Worm (Caenorhabditis elegans) whole organism, mixed stage, embryonic: ENCODE results near the gene mtrr-1.

Experiments
- M03D4.4 ChIP-seq: sonication (generic microtip); optimal IDR thresholded peaks from 2 replicates; lab custom pipeline; 2017; ENCODE audit warnings: mild to moderate bottlenecking, missing genetic modification characterization, missing compliant biosample characterization
- bed-3 ChIP-seq: fragments of 200-800 bp; sonication (Bioruptor generic); optimal IDR thresholded peaks from 3 replicates; lab custom pipeline; 2018; ENCODE audit warnings: mild to moderate bottlenecking, missing genetic modification characterization, moderate library complexity, missing compliant biosample characterization
- blmp-1 ChIP-seq: fragments of 150-350 bp; optimal IDR thresholded peaks from 2 replicates; lab custom pipeline; 2014; ENCODE audit warnings: missing biosample characterization, missing genetic modification characterization
- ceh-39 ChIP-seq: fragments of 150-350 bp; optimal IDR thresholded peaks from 2 replicates; lab custom pipeline; 2014; ENCODE audit warnings: missing biosample characterization, missing genetic modification characterization
- ceh-43 ChIP-seq: fragments of 200-800 bp; sonication (Bioruptor generic); optimal IDR thresholded peaks from 2 replicates; lab custom pipeline; 2018; ENCODE audit warnings: mild to moderate bottlenecking, missing genetic modification characterization, moderate library complexity, missing compliant biosample characterization
- ceh-83 ChIP-seq: fragments of 200-800 bp; sonication (Bioruptor generic); optimal IDR thresholded peaks from 2 replicates; lab custom pipeline; 2018; ENCODE audit warnings: mild to moderate bottlenecking, missing genetic modification characterization, missing compliant biosample characterization
- ces-1 ChIP-seq: fragments of 150-350 bp; optimal IDR thresholded peaks from 2 replicates; lab custom pipeline; 2014; ENCODE audit warnings: missing biosample characterization, missing genetic modification reagents, missing genetic modification characterization
- cnd-1 ChIP-seq: fragments of 200-800 bp; sonication (Bioruptor generic); optimal IDR thresholded peaks from 2 replicates; lab custom pipeline; 2018; ENCODE audit warnings: mild to moderate bottlenecking, missing genetic modification characterization, missing compliant biosample characterization
- drap-1 ChIP-seq: fragments of 200-800 bp; sonication (Bioruptor generic); optimal IDR thresholded peaks from 3 replicates; lab custom pipeline; 2018; ENCODE audit warnings: mild to moderate bottlenecking, missing genetic modification characterization, missing compliant biosample characterization
- elt-1 ChIP-seq: sonication (generic microtip); optimal IDR thresholded peaks from 2 replicates; lab custom pipeline; 2017; ENCODE audit warnings: missing genetic modification characterization, mild to moderate bottlenecking, missing compliant biosample characterization, antibody characterized with exemption, moderate library complexity, borderline replicate concordance; ENCODE audit not compliant: insufficient read depth
- elt-3 ChIP-seq: fragments of 150-350 bp; optimal IDR thresholded peaks from 2 replicates; lab custom pipeline; 2014; ENCODE audit warnings: missing biosample characterization, missing genetic modification characterization
- flh-1 ChIP-seq: fragments of 200-800 bp; sonication (Bioruptor generic); optimal IDR thresholded peaks from 2 replicates; lab custom pipeline; 2018; ENCODE audit warnings: mild to moderate bottlenecking, missing genetic modification characterization, moderate library complexity, missing compliant biosample characterization
- ham-2 ChIP-seq: fragments of 200-800 bp; sonication (Bioruptor generic); optimal IDR thresholded peaks from 2 replicates; lab custom pipeline; 2018; ENCODE audit warnings: mild to moderate bottlenecking, missing genetic modification characterization, missing compliant biosample characterization
- hlh-1 ChIP-seq: fragments of 150-350 bp; optimal IDR thresholded peaks from 2 replicates; lab custom pipeline; 2014; ENCODE audit warnings: missing biosample characterization, missing genetic modification reagents, missing genetic modification characterization
- lin-13 ChIP-seq: fragments of 150-350 bp; optimal IDR thresholded peaks from 2 replicates; lab custom pipeline; 2014; ENCODE audit warnings: missing biosample characterization, missing genetic modification characterization
- lin-32 ChIP-seq: fragments of 200-800 bp; sonication (Bioruptor generic); optimal IDR thresholded peaks from 2 replicates; lab custom pipeline; 2018; ENCODE audit warnings: mild to moderate bottlenecking, missing genetic modification characterization, missing compliant biosample characterization
- lsy-2 ChIP-seq: fragments of 150-350 bp; optimal IDR thresholded peaks from 2 replicates; lab custom pipeline; 2014; ENCODE audit warnings: missing biosample characterization, missing genetic modification characterization
- mab-5 ChIP-seq: fragments of 150-350 bp; optimal IDR thresholded peaks from 2 replicates; lab custom pipeline; 2014; ENCODE audit warnings: missing biosample characterization, missing genetic modification characterization
- mep-1 ChIP-seq: fragments of 150-350 bp; optimal IDR thresholded peaks from 2 replicates; lab custom pipeline; 2017; ENCODE audit warnings: missing biosample characterization, missing genetic modification reagents, missing genetic modification characterization, inconsistent platforms
- mls-2 ChIP-seq: sonication (generic microtip); optimal IDR thresholded peaks from 2 replicates; lab custom pipeline; 2016; ENCODE audit warnings: mild to moderate bottlenecking, missing genetic modification characterization, moderate library complexity, missing compliant biosample characterization
- nhr-12 ChIP-seq: fragments of 150-350 bp; optimal IDR thresholded peaks from 2 replicates; lab custom pipeline; 2014; ENCODE audit warnings: missing biosample characterization, missing genetic modification characterization
- nhr-2 ChIP-seq: fragments of 150-350 bp; optimal IDR thresholded peaks from 2 replicates; lab custom pipeline; 2014; ENCODE audit warnings: missing biosample characterization, missing genetic modification characterization
- nhr-237 ChIP-seq: fragments of 150-350 bp; optimal IDR thresholded peaks from 2 replicates; lab custom pipeline; 2014; ENCODE audit warnings: missing biosample characterization, missing genetic modification characterization
- nhr-28 ChIP-seq: fragments of 150-350 bp; optimal IDR thresholded peaks from 2 replicates; lab custom pipeline; 2014; ENCODE audit warnings: missing biosample characterization, missing genetic modification characterization
- nhr-76 ChIP-seq: sonication (generic microtip); optimal IDR thresholded peaks from 2 replicates; lab custom pipeline; 2017; ENCODE audit warnings: missing biosample characterization, missing genetic modification characterization
- pha-4 ChIP-seq: fragments of 150-350 bp; optimal IDR thresholded peaks from 2 replicates; lab custom pipeline; 2018; ENCODE audit warnings: missing biosample characterization, missing genetic modification reagents, missing genetic modification characterization
- sem-2 ChIP-seq: fragments of 200-800 bp; sonication (Bioruptor generic); optimal IDR thresholded peaks from 2 replicates; lab custom pipeline; 2018; ENCODE audit warnings: mild to moderate bottlenecking, missing genetic modification characterization, missing compliant biosample characterization
- snpc-4 ChIP-seq: fragments of 150-350 bp; optimal IDR thresholded peaks from 2 replicates; lab custom pipeline; 2014; ENCODE audit warnings: missing biosample characterization, missing genetic modification characterization
- sptf-1 ChIP-seq: sonication (generic microtip); optimal IDR thresholded peaks from 2 replicates; lab custom pipeline; 2017; ENCODE audit warnings: mild to moderate bottlenecking, missing genetic modification characterization, moderate library complexity, missing compliant biosample characterization
- tbx-8 ChIP-seq: fragments of 200-800 bp; sonication (Bioruptor generic); optimal IDR thresholded peaks from 2 replicates; lab custom pipeline; 2018; ENCODE audit warnings: mild to moderate bottlenecking, missing genetic modification characterization, moderate library complexity, missing compliant biosample characterization
- unc-120 ChIP-seq: sonication (generic microtip); optimal IDR thresholded peaks from 2 replicates; lab custom pipeline; 2017; ENCODE audit warnings: missing genetic modification characterization, missing compliant biosample characterization; ENCODE audit not compliant: poor library complexity, severe bottlenecking
- unc-39 ChIP-seq: fragments of 150-350 bp; optimal IDR thresholded peaks from 2 replicates; lab custom pipeline; 2014; ENCODE audit warnings: missing biosample characterization, missing genetic modification characterization
- unc-62 ChIP-seq: fragments of 150-350 bp; optimal IDR thresholded peaks from 2 replicates; lab custom pipeline; 2014; ENCODE audit warnings: missing biosample characterization, missing genetic modification reagents, missing genetic modification characterization
- zip-8 ChIP-seq: fragments of 150-350 bp; optimal IDR thresholded peaks from 2 replicates; lab custom pipeline; 2014; ENCODE audit warnings: missing biosample characterization, missing genetic modification characterization
- ztf-11 ChIP-seq: fragments of 150-350 bp; optimal IDR thresholded peaks from 2 replicates; lab custom pipeline; 2014; ENCODE audit warnings: missing biosample characterization, missing genetic modification characterization

Gene mtrr-1

ce11 chrII:9273984-9274383 is 11.8 kb upstream of the mtrr-1 start:
- no peak for TF ChIP-seq flh-1 (GFP tag; lab: Kevin White, UChicago)
- TF ChIP-seq elt-1, result no peak
- TF ChIP-seq ham-2 (GFP tag; lab: Kevin White, UChicago), result no peak
- no peak for TF ChIP-seq snpc-4 (tag; lab: Kevin White, UChicago)
- peak; percentile 32 for TF ChIP-seq mep-1
- peak; percentile 86 for TF ChIP-seq ces-1 (GFP tag; lab: Kevin White, UChicago)
- peak; percentile 58 for TF ChIP-seq pha-4 (tag; lab: Kevin White, UChicago)
- TF ChIP-seq ceh-83 (GFP tag; lab: Kevin White, UChicago), result no peak
- TF ChIP-seq nhr-2 (tag; lab: Kevin White, UChicago), result no peak
- TF ChIP-seq cnd-1 (tag; lab: Kevin White, UChicago), result peak; percentile 65
- no peak for TF ChIP-seq tbx-8
- TF ChIP-seq elt-3 (tag; lab: Kevin White, UChicago), result no peak
- TF ChIP-seq M03D4.4 (tag; lab: Kevin White, UChicago), result no peak
- TF ChIP-seq ztf-11 (tag; lab: Kevin White, UChicago), result no peak
- no peak for TF ChIP-seq mab-5
- TF ChIP-seq unc-39 (tag; lab: Kevin White, UChicago), result no peak
- TF ChIP-seq unc-62 (GFP tag; lab: Kevin White, UChicago), result peak; percentile 63
- no peak for TF ChIP-seq ceh-43
- peak; percentile 10 for TF ChIP-seq lin-32
- no peak for TF ChIP-seq zip-8
- TF ChIP-seq lsy-2 (tag; lab: Kevin White, UChicago), result peak; percentile 19
- TF ChIP-seq mls-2 (tag; lab: Kevin White, UChicago), result peak; percentile 20
- no peak for TF ChIP-seq bed-3 (GFP tag; lab: Kevin White, UChicago)
- no peak for TF ChIP-seq nhr-76
- no peak for TF ChIP-seq nhr-12
- no peak for TF ChIP-seq sptf-1 (tag; lab: Kevin White, UChicago)
- no peak for TF ChIP-seq nhr-237 (tag; lab: Kevin White, UChicago)
- no peak for TF ChIP-seq lin-13
- TF ChIP-seq blmp-1 (tag; lab: Kevin White, UChicago), result no peak
- TF ChIP-seq sem-2 (GFP tag; lab: Kevin White, UChicago), result no peak
- peak; percentile 80 for TF ChIP-seq hlh-1 (tag; lab: Kevin White, UChicago)
- TF ChIP-seq unc-120, result peak; percentile 79
- TF ChIP-seq nhr-28 (tag; lab: Kevin White, UChicago), result no peak
- no peak for TF ChIP-seq drap-1
- peak; percentile 28 for TF ChIP-seq ceh-39 (tag; lab: Kevin White, UChicago)

- TF ChIP-seq sptf-1 (tag; lab: Kevin White, UChicago) (no peak), ham-2 (GFP tag; lab: Kevin White, UChicago) (no peak)
Measured at ce11 chrII:9274734-9275133, 11.0 kb upstream of the mtrr-1 start.

ce11 chrII:9275173-9275572 is 10.6 kb upstream of the mtrr-1 start:
- TF ChIP-seq blmp-1 (tag; lab: Kevin White, UChicago), result no peak
- TF ChIP-seq mep-1, result no peak

DNA sequence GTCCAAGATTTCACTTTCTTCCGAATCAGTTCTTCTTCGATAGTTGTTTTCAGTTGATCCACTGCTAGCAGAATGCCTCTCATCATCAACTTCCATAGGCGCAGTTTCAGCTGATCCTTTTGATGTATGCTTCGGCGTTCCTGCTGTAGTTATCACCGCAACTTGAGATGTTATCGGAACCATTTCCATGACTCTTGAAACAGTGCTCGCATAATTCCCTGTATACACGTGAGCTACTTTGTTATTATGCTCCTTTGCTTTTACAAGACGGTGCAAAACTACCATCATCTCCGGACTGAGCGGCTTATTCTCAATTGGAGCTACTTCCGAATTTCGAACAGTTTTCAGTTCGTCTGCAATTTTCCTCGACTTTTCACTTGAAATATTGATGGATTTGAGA is 8.6 kb upstream of the mtrr-1 start:
- TF ChIP-seq nhr-237 (tag; lab: Kevin White, UChicago), result no peak
- TF ChIP-seq cnd-1 (tag; lab: Kevin White, UChicago), result no peak
- no peak for TF ChIP-seq tbx-8
- TF ChIP-seq lin-32, result no peak
- no peak for TF ChIP-seq lsy-2 (tag; lab: Kevin White, UChicago)
- no peak for TF ChIP-seq sem-2 (GFP tag; lab: Kevin White, UChicago)
- TF ChIP-seq unc-39 (tag; lab: Kevin White, UChicago), result no peak
- TF ChIP-seq mls-2 (tag; lab: Kevin White, UChicago), result no peak
- TF ChIP-seq flh-1 (GFP tag; lab: Kevin White, UChicago), result no peak
- no peak for TF ChIP-seq mab-5
- no peak for TF ChIP-seq hlh-1 (tag; lab: Kevin White, UChicago)
- no peak for TF ChIP-seq snpc-4 (tag; lab: Kevin White, UChicago)
- TF ChIP-seq ham-2 (GFP tag; lab: Kevin White, UChicago), result no peak
- TF ChIP-seq blmp-1 (tag; lab: Kevin White, UChicago), result no peak
- TF ChIP-seq pha-4 (tag; lab: Kevin White, UChicago), result no peak
- no peak for TF ChIP-seq zip-8
- TF ChIP-seq M03D4.4 (tag; lab: Kevin White, UChicago), result no peak
- TF ChIP-seq nhr-28 (tag; lab: Kevin White, UChicago), result no peak
- TF ChIP-seq, all 35 proteins: peak for 0
